Worm (Caenorhabditis elegans) whole organism, L1 larva: ENCODE data around the gene Y50D4A.5.

ENCODE experiments used
- C04F5.9 ChIP-seq: sonication (generic microtip); optimal IDR thresholded peaks from 2 replicates; lab custom pipeline; 2016; ENCODE audit warnings: missing genetic modification characterization, missing compliant biosample characterization
- C34B4.2 ChIP-seq: sonication (generic microtip); optimal IDR thresholded peaks from 2 replicates; lab custom pipeline; 2017; ENCODE audit warnings: mild to moderate bottlenecking, missing genetic modification characterization, missing compliant biosample characterization
- F16B12.6 ChIP-seq: fragments of 150-350 bp; optimal IDR thresholded peaks from 2 replicates; lab custom pipeline; 2014; ENCODE audit warnings: missing biosample characterization, missing genetic modification characterization
- aha-1 ChIP-seq: fragments of 150-350 bp; optimal IDR thresholded peaks from 2 replicates; lab custom pipeline; 2014; ENCODE audit warnings: missing biosample characterization, missing genetic modification characterization
- ama-1 ChIP-seq: fragments of 150-350 bp; optimal IDR thresholded peaks from 2 replicates; lab custom pipeline; 2014
- ceh-63 ChIP-seq: fragments of 200-800 bp; sonication (Bioruptor generic); optimal IDR thresholded peaks from 2 replicates; lab custom pipeline; 2018; ENCODE audit warnings: mild to moderate bottlenecking, missing genetic modification characterization, missing compliant biosample characterization
- ceh-8 ChIP-seq: fragments of 200-800 bp; sonication (Bioruptor generic); optimal IDR thresholded peaks from 2 replicates; lab custom pipeline; 2018; ENCODE audit warnings: mild to moderate bottlenecking, missing genetic modification characterization, moderate library complexity, missing compliant biosample characterization
- ceh-90 ChIP-seq: sonication (generic microtip); optimal IDR thresholded peaks from 2 replicates; lab custom pipeline; 2016; ENCODE audit warnings: missing genetic modification characterization, missing compliant biosample characterization
- dpl-1 ChIP-seq, 3 experiments: fragments of 150-350 bp in 2 of 3; sonication (generic microtip) in 1 of 3; optimal IDR thresholded peaks; 2 replicates each; lab custom pipeline; 2014 to 2017; ENCODE audit warnings: missing biosample characterization in 3 of 3, missing genetic modification characterization in 3 of 3, missing genetic modification reagents in 3 of 3
- efl-1 ChIP-seq, 4 experiments: fragments of 150-350 bp; optimal IDR thresholded peaks in 3 of 4; peaks in 1 of 4; 1 replicate in 1 of 4; 2 replicates in 3 of 4; lab custom pipeline; 2014; ENCODE audit warnings: missing biosample characterization in 2 of 4, missing genetic modification characterization in 2 of 4, missing genetic modification reagents in 2 of 4
- elt-2 ChIP-seq: sonication (generic microtip); optimal IDR thresholded peaks from 2 replicates; lab custom pipeline; 2016; ENCODE audit warnings: missing genetic modification characterization, mild to moderate bottlenecking, inconsistent platforms, missing compliant biosample characterization, missing genetic modification reagents
- fkh-8 ChIP-seq: sonication (generic microtip); optimal IDR thresholded peaks from 2 replicates; lab custom pipeline; 2016; ENCODE audit warnings: mild to moderate bottlenecking, missing genetic modification characterization, missing compliant biosample characterization
- grh-1 ChIP-seq: fragments of 200-800 bp; sonication (Bioruptor generic); IDR thresholded peaks from 2 replicates; pipeline ENCODE4 v1.3.6; 2022; ENCODE audit warnings: missing genetic modification reagents, missing genetic modification characterization, missing compliant biosample characterization
- hlh-4 ChIP-seq: sonication (generic microtip); optimal IDR thresholded peaks from 2 replicates; lab custom pipeline; 2016; ENCODE audit warnings: mild to moderate bottlenecking, missing genetic modification characterization, missing compliant biosample characterization
- hpl-2 ChIP-seq: fragments of 150-350 bp; optimal IDR thresholded peaks from 2 replicates; lab custom pipeline; 2014; ENCODE audit warnings: missing biosample characterization, missing genetic modification reagents, missing genetic modification characterization
- lin-13 ChIP-seq: fragments of 150-350 bp; optimal IDR thresholded peaks from 2 replicates; lab custom pipeline; 2014; ENCODE audit warnings: missing biosample characterization, missing genetic modification reagents, missing genetic modification characterization
- lin-14 ChIP-seq: fragments of 200-800 bp; sonication (Bioruptor generic); optimal IDR thresholded peaks from 2 replicates; lab custom pipeline; 2018; ENCODE audit warnings: mild to moderate bottlenecking, missing genetic modification characterization, moderate library complexity, missing compliant biosample characterization
- lin-15B ChIP-seq: fragments of 150-350 bp; sonication (generic microtip); optimal IDR thresholded peaks from 3 replicates; lab custom pipeline; 2014; ENCODE audit warnings: missing biosample characterization, missing genetic modification characterization
- lin-35 ChIP-seq, 2 experiments: fragments of 150-350 bp; optimal IDR thresholded peaks; 2 replicates each; lab custom pipeline; 2014; ENCODE audit warnings: missing biosample characterization in 2 of 2, missing genetic modification characterization in 2 of 2, missing genetic modification reagents in 2 of 2
- lsy-2 ChIP-seq, 2 experiments: fragments of 150-350 bp; optimal IDR thresholded peaks; 2 replicates each; lab custom pipeline; 2014; ENCODE audit warnings: missing biosample characterization in 2 of 2, missing genetic modification characterization in 2 of 2
- mab-9 ChIP-seq: fragments of 200-800 bp; sonication (Bioruptor generic); IDR thresholded peaks from 2 replicates; pipeline ENCODE4 v1.3.6; 2022; ENCODE audit warnings: missing genetic modification reagents, missing genetic modification characterization, missing compliant biosample characterization
- mef-2 ChIP-seq: fragments of 150-350 bp; optimal IDR thresholded peaks from 2 replicates; lab custom pipeline; 2014; ENCODE audit warnings: missing biosample characterization, missing genetic modification characterization
- nhr-11 ChIP-seq: fragments of 150-350 bp; optimal IDR thresholded peaks from 2 replicates; lab custom pipeline; 2014; ENCODE audit warnings: missing biosample characterization, missing genetic modification characterization
- nhr-19 ChIP-seq: fragments of 200-800 bp; sonication (Bioruptor generic); conservative IDR thresholded peaks from 2 replicates; pipeline ENCODE4 v1.3.6; 2022; ENCODE audit warnings: missing genetic modification characterization, missing compliant biosample characterization
- nhr-20 ChIP-seq: sonication (generic microtip); optimal IDR thresholded peaks from 2 replicates; lab custom pipeline; 2016; ENCODE audit warnings: mild to moderate bottlenecking, missing genetic modification characterization, missing compliant biosample characterization
- nhr-47 ChIP-seq: sonication (generic microtip); optimal IDR thresholded peaks from 2 replicates; lab custom pipeline; 2016; ENCODE audit warnings: mild to moderate bottlenecking, missing genetic modification characterization, moderate library complexity, missing compliant biosample characterization
- nhr-71 ChIP-seq: sonication (generic microtip); optimal IDR thresholded peaks from 2 replicates; lab custom pipeline; 2016; ENCODE audit warnings: mild to moderate bottlenecking, missing genetic modification characterization, moderate library complexity, missing compliant biosample characterization
- nhr-77 ChIP-seq: fragments of 150-350 bp; optimal IDR thresholded peaks from 2 replicates; lab custom pipeline; 2014; ENCODE audit warnings: missing biosample characterization, missing genetic modification characterization
- nhr-85 ChIP-seq: sonication (generic microtip); peaks from one replicate; lab custom pipeline; 2016; ENCODE audit warnings: missing genetic modification characterization, inconsistent platforms, missing compliant biosample characterization
- nhr-90 ChIP-seq: sonication (generic microtip); optimal IDR thresholded peaks from 2 replicates; lab custom pipeline; 2016; ENCODE audit warnings: mild to moderate bottlenecking, missing genetic modification characterization, missing compliant biosample characterization; ENCODE audit not compliant: poor library complexity
- pag-3 ChIP-seq: sonication (generic microtip); optimal IDR thresholded peaks from 2 replicates; lab custom pipeline; 2017; ENCODE audit warnings: missing genetic modification characterization, mild to moderate bottlenecking, missing compliant biosample characterization, antibody characterized with exemption, borderline replicate concordance; ENCODE audit not compliant: insufficient read depth
- skn-1 ChIP-seq: fragments of 150-350 bp; optimal IDR thresholded peaks from 2 replicates; lab custom pipeline; 2014; ENCODE audit warnings: missing biosample characterization, missing genetic modification characterization
- snpc-4 ChIP-seq: fragments of 150-350 bp; optimal IDR thresholded peaks from 2 replicates; lab custom pipeline; 2014; ENCODE audit warnings: missing biosample characterization, missing genetic modification characterization
- snu-23 ChIP-seq: sonication (generic microtip); optimal IDR thresholded peaks from 2 replicates; lab custom pipeline; 2016; ENCODE audit warnings: missing genetic modification characterization, missing compliant biosample characterization
- sptf-1 ChIP-seq: fragments of 150-350 bp; optimal IDR thresholded peaks from 2 replicates; lab custom pipeline; 2014; ENCODE audit warnings: missing biosample characterization, missing genetic modification characterization
- sup-37 ChIP-seq: fragments of 200-800 bp; sonication (Bioruptor generic); optimal IDR thresholded peaks from 2 replicates; lab custom pipeline; 2018; ENCODE audit warnings: mild to moderate bottlenecking, missing genetic modification characterization, missing compliant biosample characterization
- tbx-2 ChIP-seq: sonication (generic microtip); optimal IDR thresholded peaks from 2 replicates; lab custom pipeline; 2016; ENCODE audit warnings: missing genetic modification characterization, missing compliant biosample characterization
- tlp-1 ChIP-seq: fragments of 150-350 bp; optimal IDR thresholded peaks from 2 replicates; lab custom pipeline; 2014; ENCODE audit warnings: missing biosample characterization, missing genetic modification characterization
- ztf-4 ChIP-seq: fragments of 150-350 bp; optimal IDR thresholded peaks from 2 replicates; lab custom pipeline; 2014; ENCODE audit warnings: missing biosample characterization, missing genetic modification characterization

Y50D4A.5 gene

DNA sequence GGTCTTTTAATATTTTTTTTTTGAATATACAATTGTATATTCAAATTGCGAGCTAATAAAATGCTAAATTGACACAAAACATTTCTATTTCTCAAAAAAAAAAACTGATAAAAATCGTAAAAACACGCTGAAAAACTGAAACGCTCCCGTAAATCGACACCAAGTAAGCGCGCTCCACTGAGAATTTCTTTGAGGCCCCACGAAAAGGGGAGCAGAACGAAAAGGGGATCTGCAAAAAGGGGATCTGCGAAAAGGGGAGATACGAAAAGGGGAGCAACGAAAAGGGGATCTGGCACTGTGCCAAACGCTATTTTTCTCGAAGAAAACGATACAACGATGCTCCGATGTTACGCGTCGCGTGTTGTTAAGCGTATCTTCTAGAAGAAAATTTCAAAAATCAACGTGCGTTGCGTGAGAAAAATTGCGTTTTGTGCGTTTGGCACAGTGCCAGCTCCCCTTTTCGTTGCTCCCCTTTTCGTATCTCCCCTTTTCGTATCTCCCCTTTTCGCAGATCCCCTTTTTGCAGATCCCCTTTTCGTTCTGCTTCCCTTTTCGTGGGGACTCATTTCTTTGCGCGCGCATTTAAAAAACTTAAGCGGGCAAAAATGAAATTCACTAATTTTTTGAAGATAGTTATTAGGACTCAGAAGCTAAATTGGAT is 9.9 kb upstream of the Y50D4A.5 start (continued):
- TF ChIP-seq efl-1 (optimal IDR thresholded peaks at IDR 0.05; lab: Kevin White, UChicago) (peak; percentile 83 to 90), efl-1 (GFP tag; optimal IDR thresholded peaks at IDR 0.05 in 1 of 2; lab: Kevin White, UChicago) (peak; percentile 79 to 97), lin-14 (GFP tag; lab: Kevin White, UChicago) (peak; percentile 77)

DNA sequence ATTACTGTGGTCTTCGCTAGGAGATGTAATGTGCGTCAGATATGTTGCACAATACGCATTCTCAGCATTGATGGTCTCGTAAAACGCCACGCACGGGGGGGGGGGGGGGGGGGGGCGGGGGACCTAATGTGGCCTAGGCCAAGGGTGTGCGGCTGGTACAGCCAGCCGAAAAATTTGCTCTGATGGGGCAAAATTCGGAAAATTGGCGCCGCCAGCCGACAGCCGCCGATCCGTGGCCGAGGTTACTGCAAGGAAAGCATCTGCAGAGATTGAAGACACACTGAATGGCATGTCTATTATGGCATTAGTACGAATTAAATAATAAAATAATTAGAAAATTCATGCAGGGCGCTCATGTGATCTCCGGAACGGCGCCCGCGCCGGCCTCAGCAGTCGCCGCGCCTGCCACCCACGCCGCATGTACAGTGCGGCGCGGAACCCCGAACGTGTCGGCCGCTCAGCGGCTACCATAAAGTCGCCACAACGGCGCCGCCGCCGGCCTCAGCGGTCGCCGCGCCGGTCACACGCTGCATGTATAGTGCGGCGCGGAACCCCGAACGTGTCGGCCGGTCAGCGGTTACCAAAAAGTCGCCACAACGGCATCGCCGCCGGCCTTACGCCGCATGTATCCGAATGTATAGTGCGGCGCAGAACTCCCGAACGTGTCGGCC is 7.8 kb upstream of the Y50D4A.5 start, which contains the start of gene Y50D4A.6:
Gene Y50D4A.6, minus strand, starts transcription at position 51 of the 671 bp plus-strand sequence.
- TF ChIP-seq ceh-8 (GFP tag; lab: Kevin White, UChicago) (peak; percentile 41), efl-1 (optimal IDR thresholded peaks at IDR 0.05; lab: Kevin White, UChicago) (no peak), efl-1 (GFP tag; optimal IDR thresholded peaks at IDR 0.05 in 1 of 2; lab: Kevin White, UChicago) (no peak), snpc-4 (tag; lab: Kevin White, UChicago) (peak; percentile 19)
- TF ChIP-seq, all 84 proteins: peak for 2

DNA sequence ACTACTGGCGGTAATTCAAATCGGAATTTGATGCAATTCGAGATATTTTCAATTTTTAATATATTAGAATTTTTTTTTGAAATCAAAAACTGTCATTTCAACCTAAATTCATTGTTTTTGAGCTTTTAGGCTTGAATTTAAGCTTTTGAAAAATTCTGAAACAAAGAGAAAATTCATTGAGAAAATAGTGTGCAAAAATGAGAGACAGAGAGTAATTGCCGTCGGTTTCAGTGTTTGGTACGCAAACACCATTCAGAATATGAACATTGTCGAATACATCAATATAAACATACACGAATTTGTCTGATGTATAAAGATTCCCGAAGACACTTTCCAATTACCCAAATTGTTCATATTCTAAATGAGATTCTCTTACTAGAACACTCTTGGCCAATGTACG is 5.4 kb upstream of the Y50D4A.5 start:
- TF ChIP-seq grh-1 (GFP tag; lab: Robert Waterston, UW) (no peak), lsy-2 (tag; optimal IDR thresholded peaks at IDR 0.05; lab: Kevin White, UChicago) (peak in 1 of 2 experiments; percentile 26), tbx-2 (no peak), nhr-47 (no peak), lin-35 (GFP tag; optimal IDR thresholded peaks at IDR 0.05; lab: Kevin White, UChicago) (peak; percentile 0 to 48), nhr-19 (no peak), F16B12.6 (peak; percentile 72), hpl-2 (GFP tag; lab: Kevin White, UChicago) (no peak), ztf-4 (tag; lab: Kevin White, UChicago) (no peak), nhr-71 (tag; lab: Kevin White, UChicago) (peak; percentile 23), nhr-85 (tag; lab: Kevin White, UChicago) (peak; percentile 54), pag-3 (tag; lab: Kevin White, UChicago) (no peak), ceh-63 (no peak), lin-15B (peak; percentile 8), tlp-1 (tag; lab: Kevin White, UChicago) (no peak), ceh-90 (tag; lab: Kevin White, UChicago) (no peak), fkh-8 (tag; lab: Kevin White, UChicago) (no peak), snu-23 (GFP tag; lab: Kevin White, UChicago) (peak; percentile 27), aha-1 (no peak), dpl-1 (GFP tag; optimal IDR thresholded peaks at IDR 0.05; lab: Kevin White, UChicago) (peak in 1 of 3 experiments; percentile 42), nhr-11 (tag; lab: Kevin White, UChicago) (no peak), efl-1 (optimal IDR thresholded peaks at IDR 0.05; lab: Kevin White, UChicago) (peak in 1 of 2 experiments; percentile 58), efl-1 (GFP tag; optimal IDR thresholded peaks at IDR 0.05 in 1 of 2; lab: Kevin White, UChicago) (peak; percentile 61 to 94), C04F5.9 (no peak), nhr-20 (tag; lab: Kevin White, UChicago) (peak; percentile 10)

DNA sequence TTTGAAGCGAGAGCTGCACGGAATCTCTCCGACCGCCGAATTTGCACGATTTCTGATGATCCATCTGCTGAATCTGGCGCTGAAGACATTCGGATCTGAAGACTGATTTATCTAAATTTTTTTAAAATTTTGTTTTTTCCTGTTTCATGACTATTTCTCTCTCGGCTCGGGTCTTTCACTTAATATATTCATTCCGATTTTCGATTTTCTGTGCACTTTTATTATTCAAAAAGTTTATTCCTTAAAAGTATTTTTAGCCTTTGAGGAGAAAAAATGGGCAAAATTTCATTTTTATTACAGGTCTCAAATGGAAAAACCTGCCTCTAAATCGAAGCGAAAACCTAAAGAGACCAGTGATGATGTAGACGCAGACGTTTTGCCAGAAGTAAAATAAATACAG is 482 bp downstream of the Y50D4A.5 start, which contains the start of gene Y50D4A.1:
Gene Y50D4A.1, plus strand, starts transcription at position 301 of the 400 bp plus-strand sequence.
- no peak for TF ChIP-seq skn-1
- no peak for TF ChIP-seq elt-2
- TF ChIP-seq hlh-4 (tag; lab: Kevin White, UChicago) = no peak
- TF ChIP-seq nhr-90 (tag; lab: Kevin White, UChicago) = no peak
- no peak for TF ChIP-seq sup-37 (GFP tag; lab: Kevin White, UChicago)
- TF ChIP-seq ama-1 = no peak
- TF ChIP-seq mab-9 (GFP tag; lab: Robert Waterston, UW) = no peak
- no peak for TF ChIP-seq nhr-77 (tag; lab: Kevin White, UChicago)
- TF ChIP-seq C34B4.2 (tag; lab: Kevin White, UChicago) = no peak
- no peak for TF ChIP-seq mef-2
- no peak for TF ChIP-seq sptf-1
- no peak for TF ChIP-seq lin-13 (GFP tag; lab: Kevin White, UChicago)
- no peak for TF ChIP-seq dpl-1 (GFP tag; optimal IDR thresholded peaks at IDR 0.05; lab: Kevin White, UChicago)
- TF ChIP-seq nhr-47 = no peak
- no peak for TF ChIP-seq ztf-4 (tag; lab: Kevin White, UChicago)
